Comparison of ENCODE assay signal across 2 fruit fly cellular contexts in genomic region chr3L:9714537-9715144, dm6.
TF ChIP-seq lines count a peak whose summit lies in the region.

No protein-coding gene starts in this region.

TF ChIP-seq in whole organism, embryonic, 481 proteins besides CTCF, POLR2A, EP300 and RAD21 (continued from another document):
- TF ChIP-seq Dll (GFP tag; IDR thresholded peaks at IDR 0.05; lab: Robert Waterston, UW; ENCODE audit: partially characterized antibody) = 0 out of 4 replicates have a peak, but pooled peaks have one; percentile 26
- TF ChIP-seq ci (GFP tag; IDR thresholded peaks at IDR 0.05; lab: Robert Waterston, UW) = 0 out of 3 replicates have a peak, but pooled peaks have one; percentile 50
- TF ChIP-seq CG1233 (GFP tag; optimal IDR thresholded peaks at IDR 0.05; lab: Kevin White, UChicago) = no peak
- TF ChIP-seq CG14441 (GFP tag; IDR thresholded peaks at IDR 0.05; lab: Robert Waterston, UW) = 0 out of 2 replicates have a peak, but pooled peaks have one; percentile 17
- peak; percentile 84 for TF ChIP-seq sr (GFP tag; IDR thresholded peaks at IDR 0.05; lab: Robert Waterston, UW)
- no peak for TF ChIP-seq CG13123 (GFP tag; optimal IDR thresholded peaks at IDR 0.05; lab: Kevin White, UChicago)
- peak; percentile 2 for TF ChIP-seq CG17912 (GFP tag; optimal IDR thresholded peaks at IDR 0.05; lab: Kevin White, UChicago)
- TF ChIP-seq nom (GFP tag; optimal IDR thresholded peaks at IDR 0.05; lab: Kevin White, UChicago) = peak; percentile 14
- TF ChIP-seq Trl (optimal IDR thresholded peaks at IDR 0.05; lab: Kevin White, UChicago) = peak in 1 of 2 experiments; percentile 29
- no peak for TF ChIP-seq Trl (GFP tag; optimal IDR thresholded peaks at IDR 0.05; lab: Kevin White, UChicago)
- TF ChIP-seq CG17186 (GFP tag; optimal IDR thresholded peaks at IDR 0.05; lab: Kevin White, UChicago) = no peak
- TF ChIP-seq CG18599 (GFP tag; optimal IDR thresholded peaks at IDR 0.05; lab: Kevin White, UChicago) = peak; percentile 9
- peak; percentile 100 for TF ChIP-seq cg (GFP tag; optimal IDR thresholded peaks at IDR 0.05; lab: Kevin White, UChicago)
- no peak for TF ChIP-seq bsh (GFP tag; optimal IDR thresholded peaks at IDR 0.05; lab: Kevin White, UChicago)
- TF ChIP-seq CG1024 (GFP tag; IDR thresholded peaks at IDR 0.05; lab: Robert Waterston, UW) = no peak
- peak; percentile 4 for TF ChIP-seq kni (GFP tag; optimal IDR thresholded peaks at IDR 0.05; lab: Kevin White, UChicago)
- peak; percentile 64 for TF ChIP-seq CG15479 (GFP tag; optimal IDR thresholded peaks at IDR 0.05; lab: Kevin White, UChicago)
- TF ChIP-seq nerfin-1 (tag; optimal IDR thresholded peaks at IDR 0.05; lab: Kevin White, UChicago) = peak; percentile 3
- no peak for TF ChIP-seq zf30C (GFP tag; optimal IDR thresholded peaks at IDR 0.05; lab: Kevin White, UChicago)

TF ChIP-seq in whole organism, prepupa, 60 proteins besides CTCF, POLR2A, EP300 and RAD21 (continued from another document):
- peak; percentile 42 for TF ChIP-seq CG1621 (tag; optimal IDR thresholded peaks at IDR 0.05; lab: Kevin White, UChicago)
- TF ChIP-seq Sox102F (GFP tag; optimal IDR thresholded peaks at IDR 0.05; lab: Kevin White, UChicago) = no peak
- TF ChIP-seq CG32006 (GFP tag; optimal IDR thresholded peaks at IDR 0.05; lab: Kevin White, UChicago) = no peak
